Fruit fly (Drosophila melanogaster): ENCODE results near the gene CG10657.

The CG10657 gene

dm6 chr3L:12533392-12534070 is 36.5 kb upstream of the CG10657 start, which contains the start of the genes Tsf2 and CG34242 (continued):
- no peak for TF ChIP-seq CG3163 (GFP tag; optimal IDR thresholded peaks at IDR 0.05)
- TF ChIP-seq klu (GFP tag; IDR thresholded peaks at IDR 0.05): peak; percentile 83
- no peak for TF ChIP-seq Ets97D (GFP tag; optimal IDR thresholded peaks at IDR 0.05)
- TF ChIP-seq CG1529 (GFP tag; optimal IDR thresholded peaks at IDR 0.05): no peak
- TF ChIP-seq CG7786 (GFP tag; optimal IDR thresholded peaks at IDR 0.05): no peak
- TF ChIP-seq CG8281 (tag; optimal IDR thresholded peaks at IDR 0.05): no peak
- no peak for TF ChIP-seq B-H2 (GFP tag; optimal IDR thresholded peaks at IDR 0.05)
- TF ChIP-seq Blimp-1 (GFP tag; optimal IDR thresholded peaks at IDR 0.05): peak; percentile 72
- no peak for TF ChIP-seq D (optimal IDR thresholded peaks at IDR 0.05)
- peak; percentile 66 for TF ChIP-seq D (GFP tag; optimal IDR thresholded peaks at IDR 0.05)
- no peak for TF ChIP-seq Hand (GFP tag; optimal IDR thresholded peaks at IDR 0.05)
- TF ChIP-seq ttk (GFP tag; IDR thresholded peaks at IDR 0.05): peak; percentile 96
- TF ChIP-seq kni (GFP tag; optimal IDR thresholded peaks at IDR 0.05): no peak
- peak; percentile 58 for TF ChIP-seq nom (GFP tag; optimal IDR thresholded peaks at IDR 0.05)
- TF ChIP-seq Antp (GFP tag; optimal IDR thresholded peaks at IDR 0.05): no peak
- TF ChIP-seq CG11085 (GFP tag; IDR thresholded peaks at IDR 0.05): peak; percentile 89
- TF ChIP-seq crp (GFP tag; optimal IDR thresholded peaks at IDR 0.05): peak in 1 of 2 experiments; percentile 70
- peak; percentile 87 for TF ChIP-seq YL-1 (GFP tag; optimal IDR thresholded peaks at IDR 0.05)
- peak; percentile 85 for TF ChIP-seq CG11696 (GFP tag; IDR thresholded peaks at IDR 0.05)
- no peak for TF ChIP-seq ems (GFP tag; optimal IDR thresholded peaks at IDR 0.05)
- TF ChIP-seq slbo (GFP tag; IDR thresholded peaks at IDR 0.05): peak; percentile 69
- TF ChIP-seq CHES-1-like (GFP tag; optimal IDR thresholded peaks at IDR 0.05): no peak
- peak; percentile 72 for TF ChIP-seq Fer1 (GFP tag; optimal IDR thresholded peaks at IDR 0.05)
- no peak for TF ChIP-seq CG34224 (GFP tag; IDR thresholded peaks at IDR 0.05; ENCODE audit: partially characterized antibody)
- TF ChIP-seq CG6654 (GFP tag; optimal IDR thresholded peaks at IDR 0.05): peak; percentile 49
- peak; percentile 96 for TF ChIP-seq Aef1 (GFP tag; IDR thresholded peaks at IDR 0.05)
- TF ChIP-seq MBD-R2 (GFP tag; IDR thresholded peaks at IDR 0.05): peak; percentile 91
- TF ChIP-seq tna (GFP tag; IDR thresholded peaks at IDR 0.05; ENCODE audit: partially characterized antibody): no peak
- TF ChIP-seq CG17568 (GFP tag; optimal IDR thresholded peaks at IDR 0.05): no peak
- no peak for TF ChIP-seq Hmr (GFP tag; optimal IDR thresholded peaks at IDR 0.05)
- peak; percentile 94 for TF ChIP-seq tgo (GFP tag; IDR thresholded peaks at IDR 0.05)
- TF ChIP-seq otp (GFP tag; IDR thresholded peaks at IDR 0.05): peak; percentile 72; the same call in 1 of the 3 replicates
- TF ChIP-seq Oli (tag; optimal IDR thresholded peaks at IDR 0.05): peak; percentile 23
- TF ChIP-seq CG15601 (tag; optimal IDR thresholded peaks at IDR 0.05): peak; percentile 22
- no peak for TF ChIP-seq aop (GFP tag; IDR thresholded peaks at IDR 0.05)
- TF ChIP-seq Lim3 (GFP tag; IDR thresholded peaks at IDR 0.05): peak; percentile 59; the same call in 1 of the 2 replicates
- TF ChIP-seq CG6854 (GFP tag; optimal IDR thresholded peaks at IDR 0.05): no peak
- TF ChIP-seq CG8924 (tag; optimal IDR thresholded peaks at IDR 0.05): peak; percentile 86
- TF ChIP-seq Awh (GFP tag; IDR thresholded peaks at IDR 0.05): peak; percentile 96
- TF ChIP-seq Rx (GFP tag; IDR thresholded peaks at IDR 0.05): peak; percentile 71
- TF ChIP-seq PHDP (tag; optimal IDR thresholded peaks at IDR 0.05): peak; percentile 6
- no peak for TF ChIP-seq CG10431 (GFP tag; optimal IDR thresholded peaks at IDR 0.05)
- no peak for TF ChIP-seq CG18599 (GFP tag; optimal IDR thresholded peaks at IDR 0.05)
- no peak for TF ChIP-seq hth (optimal IDR thresholded peaks at IDR 0.05)
- TF ChIP-seq CG14050 (GFP tag; IDR thresholded peaks at IDR 0.05): no peak
- peak; percentile 64 for TF ChIP-seq unpg (GFP tag; optimal IDR thresholded peaks at IDR 0.05)
- no peak for TF ChIP-seq ac (GFP tag; optimal IDR thresholded peaks at IDR 0.05)
- peak; percentile 58; the same call in 1 of the 2 replicates for TF ChIP-seq sim (GFP tag; IDR thresholded peaks at IDR 0.05)
- no peak for TF ChIP-seq Camta (GFP tag; optimal IDR thresholded peaks at IDR 0.05)
- peak; percentile 55 for TF ChIP-seq Nf-YC (tag; optimal IDR thresholded peaks at IDR 0.05)

Data from whole organism, embryonic.